Fruit fly (Drosophila melanogaster) whole organism, adult: ENCODE data around the gene robl37BC.
A peak's percentile ranks its signal among the peaks of the same experiment; 100 is the strongest.

ENCODE experiments used
- CG11617 ChIP-seq: fragments of 200-800 bp; sonication (Bioruptor generic); optimal IDR thresholded peaks from 2 replicates; lab custom pipeline; 2017; ENCODE audit warnings: mild to moderate bottlenecking, missing biosample characterization, missing genetic modification reagents, missing genetic modification characterization
- CG12768 ChIP-seq: fragments of 200-800 bp; sonication (Bioruptor generic); optimal IDR thresholded peaks from 2 replicates; lab custom pipeline; 2017; ENCODE audit warnings: missing biosample characterization, missing genetic modification characterization, mild to moderate bottlenecking, moderate library complexity, missing genetic modification reagents
- CG14711 ChIP-seq: fragments of 200-800 bp; sonication (Bioruptor generic); optimal IDR thresholded peaks from 2 replicates; lab custom pipeline; 2018; ENCODE audit warnings: missing biosample characterization, mild to moderate bottlenecking, missing genetic modification characterization, moderate library complexity
- CG1620 ChIP-seq: fragments of 200-800 bp; sonication (Bioruptor generic); optimal IDR thresholded peaks from 2 replicates; lab custom pipeline; 2016; ENCODE audit warnings: missing biosample characterization, missing genetic modification characterization
- CG33017 ChIP-seq: fragments of 200-800 bp; sonication (Bioruptor generic); optimal IDR thresholded peaks from 2 replicates; lab custom pipeline; 2018; ENCODE audit warnings: missing biosample characterization, mild to moderate bottlenecking, missing genetic modification characterization, moderate library complexity
- CG5204 ChIP-seq: fragments of 200-800 bp; sonication (Bioruptor generic); optimal IDR thresholded peaks from 2 replicates; lab custom pipeline; 2016; ENCODE audit warnings: missing biosample characterization, missing genetic modification characterization
- CG7045 ChIP-seq: fragments of 200-800 bp; sonication (Bioruptor generic); optimal IDR thresholded peaks from 2 replicates; lab custom pipeline; 2017; ENCODE audit warnings: missing biosample characterization, mild to moderate bottlenecking, missing genetic modification characterization
- CG7101 ChIP-seq: fragments of 200-800 bp; sonication (Bioruptor generic); optimal IDR thresholded peaks from 2 replicates; lab custom pipeline; 2018; ENCODE audit warnings: missing biosample characterization, mild to moderate bottlenecking, missing genetic modification characterization, moderate library complexity
- Clk ChIP-seq: fragments of 200-800 bp; sonication (Bioruptor generic); optimal IDR thresholded peaks from 2 replicates; lab custom pipeline; 2017; ENCODE audit warnings: missing biosample characterization, missing genetic modification characterization
- Crg-1 ChIP-seq: fragments of 200-800 bp; sonication (Bioruptor generic); optimal IDR thresholded peaks from 2 replicates; lab custom pipeline; 2016; ENCODE audit warnings: missing biosample characterization, missing genetic modification characterization
- Hr96 ChIP-seq: fragments of 200-800 bp; sonication (Bioruptor generic); optimal IDR thresholded peaks from 2 replicates; lab custom pipeline; 2016; ENCODE audit warnings: missing biosample characterization, missing genetic modification characterization
- Mnt ChIP-seq: fragments of 200-800 bp; sonication (Bioruptor generic); optimal IDR thresholded peaks from 2 replicates; lab custom pipeline; 2016; ENCODE audit warnings: missing biosample characterization, mild to moderate bottlenecking, missing genetic modification characterization
- bab1 ChIP-seq: fragments of 200-800 bp; sonication (Bioruptor generic); optimal IDR thresholded peaks from 3 replicates; lab custom pipeline; 2019; ENCODE audit warnings: missing biosample characterization, mild to moderate bottlenecking, missing genetic modification characterization, moderate library complexity
- cic ChIP-seq: fragments of 200-800 bp; sonication (Bioruptor generic); optimal IDR thresholded peaks from 2 replicates; lab custom pipeline; 2017; ENCODE audit warnings: missing biosample characterization, mild to moderate bottlenecking, missing genetic modification characterization, moderate library complexity
- cnc ChIP-seq, 2 experiments: fragments of >200 bp; optimal IDR thresholded peaks; 2 replicates each; lab custom pipeline; 2017
- kay ChIP-seq: fragments of 200-800 bp; sonication (Bioruptor generic); peaks from one replicate; lab custom pipeline; 2016; ENCODE audit warnings: missing biosample characterization, missing genetic modification characterization, borderline replicate concordance
- ovo ChIP-seq: fragments of 200-800 bp; sonication (Bioruptor generic); optimal IDR thresholded peaks from 2 replicates; lab custom pipeline; 2016; ENCODE audit warnings: missing biosample characterization, missing genetic modification characterization
- pad ChIP-seq: fragments of 200-800 bp; sonication (Bioruptor generic); optimal IDR thresholded peaks from 3 replicates; lab custom pipeline; 2017; ENCODE audit warnings: missing biosample characterization, missing genetic modification characterization, mild to moderate bottlenecking, moderate library complexity, missing genetic modification reagents
- tj ChIP-seq: fragments of 200-800 bp; sonication (Bioruptor generic); optimal IDR thresholded peaks from 3 replicates; lab custom pipeline; 2017; ENCODE audit warnings: missing biosample characterization, mild to moderate bottlenecking, missing genetic modification characterization, moderate library complexity
- toe ChIP-seq: fragments of 200-800 bp; sonication (Bioruptor generic); optimal IDR thresholded peaks from 2 replicates; lab custom pipeline; 2016; ENCODE audit warnings: missing biosample characterization, missing genetic modification characterization

robl37BC gene

DNA sequence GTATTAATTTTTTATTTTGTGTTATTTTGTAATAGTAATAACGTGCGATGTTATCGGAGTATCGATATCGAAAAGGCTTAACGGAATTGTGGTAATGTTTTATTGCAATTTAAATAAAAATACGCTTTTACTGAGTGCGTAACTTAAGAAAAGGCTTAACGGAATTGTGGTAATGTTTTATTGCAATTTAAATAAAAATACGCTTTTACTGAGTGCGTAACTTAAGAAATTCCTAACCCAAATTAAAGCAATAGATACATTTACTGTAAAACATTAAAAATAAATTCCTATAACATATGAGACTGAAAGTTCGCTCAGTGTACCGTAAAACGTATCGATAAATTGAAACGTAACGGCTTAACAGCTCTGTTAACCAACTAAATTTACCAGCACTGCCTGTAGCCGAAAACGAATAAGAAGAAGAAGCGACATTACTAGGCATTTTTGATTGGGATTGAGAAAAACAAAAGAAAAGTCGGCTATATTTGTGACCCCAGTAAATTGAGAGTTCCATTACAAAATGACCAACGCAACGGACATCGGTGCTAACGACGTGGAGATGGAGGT lies 41.0 kb downstream of the robl37BC start, which contains the start of gene Rpn3:
Gene Rpn3 (plus strand): TSS at position 257 of the 567 bp plus-strand sequence.
- peak; percentile 72 for TF ChIP-seq Crg-1 (GFP tag; lab: Kevin White, UChicago)
- peak; percentile 56 for TF ChIP-seq CG7045 (GFP tag; lab: Kevin White, UChicago)
- TF ChIP-seq kay (GFP tag; lab: Kevin White, UChicago), result no peak
- TF ChIP-seq CG5204, result no peak
- TF ChIP-seq bab1, result peak; percentile 84
- TF ChIP-seq Clk (GFP tag; lab: Kevin White, UChicago), result peak; percentile 62
- peak; percentile 60 for TF ChIP-seq tj (GFP tag; lab: Kevin White, UChicago)
- peak; percentile 83 for TF ChIP-seq CG7101 (tag; lab: Kevin White, UChicago)
- peak; percentile 90 for TF ChIP-seq Mnt (GFP tag; lab: Kevin White, UChicago)
- peak; percentile 97 to 99 for TF ChIP-seq cnc (optimal IDR thresholded peaks at IDR 0.05; lab: Kevin White, UChicago)
- TF ChIP-seq pad, result peak; percentile 55
- peak; percentile 72 for TF ChIP-seq CG1620 (GFP tag; lab: Kevin White, UChicago)
- no peak for TF ChIP-seq Hr96 (GFP tag; lab: Kevin White, UChicago)
- peak; percentile 73 for TF ChIP-seq CG33017 (tag; lab: Kevin White, UChicago)
- TF ChIP-seq cic (GFP tag; lab: Kevin White, UChicago), result no peak
- TF ChIP-seq ovo (GFP tag; lab: Kevin White, UChicago), result peak; percentile 29
- peak; percentile 78 for TF ChIP-seq CG11617 (GFP tag; lab: Kevin White, UChicago)
- TF ChIP-seq toe (GFP tag; lab: Kevin White, UChicago), result no peak
- TF ChIP-seq CG14711 (tag; lab: Kevin White, UChicago), result peak; percentile 83
- peak; percentile 51 for TF ChIP-seq CG12768 (GFP tag; lab: Kevin White, UChicago)

DNA sequence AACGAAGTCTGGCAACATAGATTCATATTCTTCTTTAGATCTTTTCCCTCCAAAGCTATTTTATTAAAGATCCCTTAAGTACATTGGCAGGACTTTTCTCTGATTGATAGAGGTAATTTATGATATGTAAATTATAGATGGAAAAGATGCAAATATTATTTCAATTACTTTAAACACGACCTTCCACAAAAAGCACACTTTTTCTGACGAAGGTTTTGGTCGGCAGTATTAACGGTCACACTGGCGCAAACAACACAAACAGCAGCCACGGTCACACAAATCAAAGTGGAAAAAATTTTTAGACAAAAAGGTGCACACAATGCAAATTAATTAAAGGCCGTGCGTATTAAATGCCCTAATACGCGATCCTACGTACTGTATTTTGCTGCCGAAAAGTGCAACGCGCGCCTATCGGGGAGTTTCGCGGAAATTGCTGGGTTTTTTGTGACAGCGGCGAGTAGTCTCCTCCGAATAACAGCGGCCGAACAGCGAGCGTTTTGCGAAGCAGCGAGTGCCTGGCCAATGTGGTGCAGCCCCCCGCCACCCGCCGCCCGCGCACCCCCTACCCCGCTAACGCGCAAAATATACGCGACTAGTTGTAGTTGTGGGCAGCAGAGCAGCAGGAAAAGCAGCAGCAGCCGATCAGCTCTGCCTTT lies 43.3 kb downstream of the robl37BC start, which contains the start of gene CG10492:
Gene CG10492 (plus strand): TSS at position 219 of the 656 bp plus-strand sequence.
- peak; percentile 65 for TF ChIP-seq tj (GFP tag; lab: Kevin White, UChicago)
- TF ChIP-seq Clk (GFP tag; lab: Kevin White, UChicago), result peak; percentile 17
- no peak for TF ChIP-seq toe (GFP tag; lab: Kevin White, UChicago)
- TF ChIP-seq Mnt (GFP tag; lab: Kevin White, UChicago), result peak; percentile 79
- TF ChIP-seq CG1620 (GFP tag; lab: Kevin White, UChicago), result no peak
- TF ChIP-seq kay (GFP tag; lab: Kevin White, UChicago), result no peak
- TF ChIP-seq CG7045 (GFP tag; lab: Kevin White, UChicago), result no peak
- no peak for TF ChIP-seq Hr96 (GFP tag; lab: Kevin White, UChicago)
- no peak for TF ChIP-seq CG33017 (tag; lab: Kevin White, UChicago)
- no peak for TF ChIP-seq ovo (GFP tag; lab: Kevin White, UChicago)
- TF ChIP-seq pad, result peak; percentile 45
- TF ChIP-seq cnc (optimal IDR thresholded peaks at IDR 0.05; lab: Kevin White, UChicago), result no peak
- peak; percentile 55 for TF ChIP-seq cic (GFP tag; lab: Kevin White, UChicago)
- TF ChIP-seq CG11617 (GFP tag; lab: Kevin White, UChicago), result peak; percentile 50
- TF ChIP-seq CG14711 (tag; lab: Kevin White, UChicago), result no peak
- no peak for TF ChIP-seq CG7101 (tag; lab: Kevin White, UChicago)
- TF ChIP-seq CG5204, result no peak
- peak; percentile 39 for TF ChIP-seq CG12768 (GFP tag; lab: Kevin White, UChicago)
- TF ChIP-seq Crg-1 (GFP tag; lab: Kevin White, UChicago), result no peak
- peak; percentile 5 for TF ChIP-seq bab1

DNA sequence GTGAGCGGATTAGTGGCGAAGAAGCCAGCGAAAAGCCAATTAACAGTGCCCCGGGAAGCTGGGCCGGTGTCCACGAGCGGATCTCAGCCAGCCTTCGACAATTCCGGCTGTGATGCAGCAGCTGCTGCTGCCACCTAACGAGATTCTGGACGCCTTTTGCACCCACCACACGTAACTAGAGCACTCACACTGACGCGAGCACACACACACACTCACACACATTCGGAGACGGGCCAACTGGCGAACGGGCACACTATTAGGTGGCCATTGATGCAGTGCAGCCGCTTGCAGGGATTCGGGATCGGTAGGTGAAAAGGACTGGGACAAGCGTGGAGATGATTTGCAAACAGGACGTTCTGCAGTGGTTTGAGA lies 43.8 kb downstream of the robl37BC start:
- no peak for TF ChIP-seq CG14711 (tag; lab: Kevin White, UChicago)
- no peak for TF ChIP-seq CG1620 (GFP tag; lab: Kevin White, UChicago)
- TF ChIP-seq pad, result no peak
- no peak for TF ChIP-seq CG33017 (tag; lab: Kevin White, UChicago)
- TF ChIP-seq cic (GFP tag; lab: Kevin White, UChicago), result no peak
- no peak for TF ChIP-seq bab1
- TF ChIP-seq CG7101 (tag; lab: Kevin White, UChicago), result no peak
- TF ChIP-seq tj (GFP tag; lab: Kevin White, UChicago), result no peak
- no peak for TF ChIP-seq CG11617 (GFP tag; lab: Kevin White, UChicago)
- TF ChIP-seq Mnt (GFP tag; lab: Kevin White, UChicago), result no peak
- TF ChIP-seq toe (GFP tag; lab: Kevin White, UChicago), result no peak
- TF ChIP-seq Clk (GFP tag; lab: Kevin White, UChicago), result no peak
- no peak for TF ChIP-seq kay (GFP tag; lab: Kevin White, UChicago)
- TF ChIP-seq Crg-1 (GFP tag; lab: Kevin White, UChicago), result no peak
- no peak for TF ChIP-seq ovo (GFP tag; lab: Kevin White, UChicago)
- TF ChIP-seq CG12768 (GFP tag; lab: Kevin White, UChicago), result no peak
- no peak for TF ChIP-seq cnc (optimal IDR thresholded peaks at IDR 0.05; lab: Kevin White, UChicago)
- TF ChIP-seq CG7045 (GFP tag; lab: Kevin White, UChicago), result no peak
- no peak for TF ChIP-seq CG5204
- no peak for TF ChIP-seq Hr96 (GFP tag; lab: Kevin White, UChicago)

DNA sequence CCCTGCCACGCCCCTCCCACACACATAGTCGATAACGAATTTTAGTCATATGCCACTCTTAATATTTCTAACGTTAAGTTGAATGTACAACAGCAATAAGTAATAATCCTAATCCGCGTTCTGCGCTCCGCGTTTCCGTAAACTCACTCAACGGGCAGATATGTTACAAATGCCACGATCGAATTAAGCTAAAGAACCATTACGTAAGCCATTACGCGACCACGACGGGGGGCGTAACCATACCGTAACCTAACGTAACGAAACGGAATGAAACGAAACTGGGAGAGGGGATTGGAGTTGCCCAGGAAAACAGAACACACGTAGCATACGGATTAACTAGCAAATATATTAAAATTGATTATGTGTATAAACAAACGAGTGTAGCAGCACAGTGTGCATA lies 47.1 kb downstream of the robl37BC start:
- TF ChIP-seq toe (GFP tag; lab: Kevin White, UChicago), result no peak

DNA sequence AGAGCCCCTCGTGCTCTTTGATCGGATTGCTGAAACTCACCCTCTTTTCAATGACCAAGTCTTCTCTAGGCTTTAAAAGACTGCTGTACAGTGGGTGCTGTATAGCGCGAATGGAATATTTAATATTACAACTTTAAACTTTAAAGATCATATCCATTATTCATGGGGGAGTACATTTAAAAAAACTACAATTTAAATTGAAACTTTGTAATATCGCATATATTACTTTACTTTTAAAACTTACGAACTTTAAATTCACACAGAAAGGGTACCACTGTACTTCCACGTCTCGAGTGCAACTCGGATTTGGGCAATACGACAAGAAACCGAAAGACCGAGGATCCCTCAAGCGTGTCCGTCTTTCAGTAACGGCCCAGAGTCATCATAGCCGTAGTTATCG lies 48.2 kb downstream of the robl37BC start, which contains the start of gene Phlpp:
Gene Phlpp (plus strand): TSS at position 214 of the 400 bp plus-strand sequence.
- TF ChIP-seq cic (GFP tag; lab: Kevin White, UChicago) (no peak), pad (no peak), Clk (GFP tag; lab: Kevin White, UChicago) (no peak), bab1 (peak; percentile 42), cnc (optimal IDR thresholded peaks at IDR 0.05; lab: Kevin White, UChicago) (no peak), Crg-1 (GFP tag; lab: Kevin White, UChicago) (no peak), ovo (GFP tag; lab: Kevin White, UChicago) (no peak), CG33017 (tag; lab: Kevin White, UChicago) (no peak)
